Fruit fly (Drosophila melanogaster) whole organism, embryonic: ENCODE data around the gene CG46304.
A peak's percentile ranks its signal among the peaks of the same experiment; 100 is the strongest.

Experiments used
- Adf1 ChIP-seq: fragments of 200-800 bp; sonication (Bioruptor generic); IDR thresholded peaks from 2 replicates; pipeline ENCODE4 v1.3.6; 2022; ENCODE audit warnings: missing biosample characterization, missing genetic modification characterization
- C15 ChIP-seq: fragments of 200-800 bp; sonication (Bioruptor generic); IDR thresholded peaks from 3 replicates; pipeline ENCODE4 v1.3.6; 2022; ENCODE audit warnings: missing biosample characterization, missing genetic modification characterization
- CG10321 ChIP-seq: fragments of 200-800 bp; sonication (Bioruptor generic); IDR thresholded peaks from 2 replicates; pipeline ENCODE4 v1.3.6; 2022; ENCODE audit warnings: missing biosample characterization, missing genetic modification characterization
- CG14014 ChIP-seq: fragments of 200-800 bp; sonication (Bioruptor generic); IDR thresholded peaks from 2 replicates; pipeline ENCODE4 v1.3.6; 2022; ENCODE audit warnings: missing biosample characterization, missing genetic modification characterization
- CG14441 ChIP-seq: fragments of 200-800 bp; sonication (Bioruptor generic); IDR thresholded peaks from 2 replicates; pipeline ENCODE4 v1.3.6; 2022; ENCODE audit warnings: missing biosample characterization, missing genetic modification characterization
- CG16779 ChIP-seq: fragments of 200-800 bp; sonication (Bioruptor generic); IDR thresholded peaks from 2 replicates; pipeline ENCODE4 v1.3.6; 2022; ENCODE audit warnings: missing biosample characterization, missing genetic modification characterization
- CG16863 ChIP-seq: fragments of 200-800 bp; sonication (Bioruptor generic); optimal IDR thresholded peaks from 3 replicates; lab custom pipeline; 2016; ENCODE audit warnings: missing biosample characterization, missing genetic modification characterization
- CG2712 ChIP-seq: fragments of 200-800 bp; optimal IDR thresholded peaks from 3 replicates; lab custom pipeline; 2019; ENCODE audit warnings: missing biosample characterization, mild to moderate bottlenecking, missing genetic modification characterization, moderate library complexity
- CG30403 ChIP-seq: fragments of 200-800 bp; sonication (Bioruptor generic); optimal IDR thresholded peaks from 3 replicates; lab custom pipeline; 2016; ENCODE audit warnings: missing biosample characterization, missing genetic modification characterization
- CG31365 ChIP-seq: fragments of 200-800 bp; sonication (Bioruptor generic); optimal IDR thresholded peaks from 2 replicates; lab custom pipeline; 2018; ENCODE audit warnings: missing biosample characterization, mild to moderate bottlenecking, missing genetic modification characterization
- CG32772 ChIP-seq: fragments of 200-800 bp; sonication (Bioruptor generic); IDR thresholded peaks from 2 replicates; pipeline ENCODE4 v1.3.6; 2022; ENCODE audit warnings: missing biosample characterization, missing genetic modification characterization
- CG43689 ChIP-seq: fragments of 200-800 bp; sonication (Bioruptor generic); IDR thresholded peaks from 2 replicates; pipeline ENCODE4 v1.3.6; 2022; ENCODE audit warnings: missing biosample characterization, missing genetic modification characterization
- CG5180 ChIP-seq: fragments of 200-800 bp; sonication (Bioruptor generic); optimal IDR thresholded peaks from 3 replicates; lab custom pipeline; 2017; ENCODE audit warnings: missing biosample characterization, missing genetic modification characterization, mild to moderate bottlenecking, moderate library complexity, missing genetic modification reagents
- CG5245 ChIP-seq: fragments of 200-800 bp; sonication (Bioruptor generic); optimal IDR thresholded peaks from 3 replicates; lab custom pipeline; 2016; ENCODE audit warnings: missing biosample characterization, missing genetic modification characterization
- CG7928 ChIP-seq: fragments of 200-800 bp; sonication (Bioruptor generic); optimal IDR thresholded peaks from 2 replicates; lab custom pipeline; 2017; ENCODE audit warnings: missing biosample characterization, mild to moderate bottlenecking, missing genetic modification characterization
- CG8478 ChIP-seq: fragments of >200 bp; optimal IDR thresholded peaks from 2 replicates; lab custom pipeline; 2018
- CG8765 ChIP-seq: fragments of 200-800 bp; sonication (Bioruptor generic); IDR thresholded peaks from 2 replicates; pipeline ENCODE4 v1.3.6; 2022; ENCODE audit warnings: missing biosample characterization, missing genetic modification characterization
- CG9215 ChIP-seq: fragments of 200-800 bp; sonication (Bioruptor generic); IDR thresholded peaks from 2 replicates; pipeline ENCODE4 v1.3.6; 2022; ENCODE audit warnings: missing biosample characterization, missing genetic modification characterization
- CHES-1-like ChIP-seq: fragments of 200-800 bp; sonication (Bioruptor generic); optimal IDR thresholded peaks from 2 replicates; lab custom pipeline; 2016; ENCODE audit warnings: missing biosample characterization, missing genetic modification characterization
- Fer1 ChIP-seq: fragments of 200-800 bp; sonication (Bioruptor generic); optimal IDR thresholded peaks from 2 replicates; lab custom pipeline; 2017; ENCODE audit warnings: missing biosample characterization, mild to moderate bottlenecking, missing genetic modification characterization
- HmgD ChIP-seq: fragments of 200-800 bp; sonication (Bioruptor generic); optimal IDR thresholded peaks from 3 replicates; lab custom pipeline; 2016; ENCODE audit warnings: missing biosample characterization, missing genetic modification characterization
- HmgZ ChIP-seq: fragments of 200-800 bp; sonication (Bioruptor generic); optimal IDR thresholded peaks from 2 replicates; lab custom pipeline; 2018; ENCODE audit warnings: missing biosample characterization, mild to moderate bottlenecking, missing genetic modification characterization
- Max ChIP-seq: fragments of 200-800 bp; sonication (Bioruptor generic); optimal IDR thresholded peaks from 2 replicates; lab custom pipeline; 2016; ENCODE audit warnings: missing biosample characterization, mild to moderate bottlenecking, missing genetic modification characterization
- Pdp1 ChIP-seq, 2 experiments: fragments of 200-800 bp; sonication (Bioruptor generic); optimal IDR thresholded peaks; 3 replicates each; lab custom pipeline; 2016; ENCODE audit warnings: missing biosample characterization in 2 of 2, missing genetic modification characterization in 2 of 2, mild to moderate bottlenecking in 1 of 2, moderate library complexity in 1 of 2
- Scr ChIP-seq: fragments of 200-800 bp; sonication (Bioruptor generic); IDR thresholded peaks from 2 replicates; pipeline ENCODE4 v1.3.6; 2022; ENCODE audit warnings: missing biosample characterization, missing genetic modification characterization; ENCODE audit not compliant: partially characterized antibody
- Sry-β ChIP-seq: fragments of 200-800 bp; sonication (Bioruptor generic); optimal IDR thresholded peaks from 2 replicates; lab custom pipeline; 2018; ENCODE audit warnings: missing biosample characterization, mild to moderate bottlenecking, missing genetic modification characterization, moderate library complexity
- Usf ChIP-seq: fragments of 200-800 bp; sonication (Bioruptor generic); optimal IDR thresholded peaks from 2 replicates; lab custom pipeline; 2017; ENCODE audit warnings: missing genotype, missing biosample characterization, missing genetic modification characterization
- ap ChIP-seq: fragments of 200-800 bp; sonication (Bioruptor generic); IDR thresholded peaks from 2 replicates; pipeline ENCODE4 v1.3.6; 2022; ENCODE audit warnings: missing biosample characterization, missing genetic modification characterization
- ase ChIP-seq: fragments of 200-800 bp; sonication (Bioruptor generic); IDR thresholded peaks from 3 replicates; pipeline ENCODE4 v1.3.6; 2022; ENCODE audit warnings: missing biosample characterization, missing genetic modification characterization
- caup ChIP-seq: fragments of 200-800 bp; sonication (Bioruptor generic); optimal IDR thresholded peaks from 3 replicates; lab custom pipeline; 2017; ENCODE audit warnings: missing biosample characterization, mild to moderate bottlenecking, missing genetic modification characterization, moderate library complexity; ENCODE audit not compliant: severe bottlenecking
- crp ChIP-seq, 2 experiments: fragments of 200-800 bp; sonication (Bioruptor generic); optimal IDR thresholded peaks; 2 replicates in 1 of 2; 3 replicates in 1 of 2; lab custom pipeline; 2017; ENCODE audit warnings: missing biosample characterization in 2 of 2, missing genetic modification characterization in 2 of 2, mild to moderate bottlenecking in 1 of 2, moderate library complexity in 1 of 2
- dm ChIP-seq: fragments of 200-800 bp; sonication (Bioruptor generic); optimal IDR thresholded peaks from 3 replicates; lab custom pipeline; 2016; ENCODE audit warnings: missing biosample characterization, missing genetic modification characterization
- dpn ChIP-seq, 2 experiments: fragments of 200-800 bp; sonication (Bioruptor generic); optimal IDR thresholded peaks; 3 replicates each; lab custom pipeline; 2016; ENCODE audit warnings: missing biosample characterization in 2 of 2, missing genetic modification characterization in 2 of 2
- fd64A ChIP-seq: fragments of 200-800 bp; sonication (Bioruptor generic); optimal IDR thresholded peaks from 3 replicates; lab custom pipeline; 2018; ENCODE audit warnings: missing biosample characterization, mild to moderate bottlenecking, missing genetic modification characterization
- gce ChIP-seq: fragments of 200-800 bp; sonication (Bioruptor generic); IDR thresholded peaks from 3 replicates; pipeline ENCODE4 v1.3.6; 2022; ENCODE audit warnings: missing biosample characterization, missing genetic modification characterization
- insv ChIP-seq, 2 experiments: fragments of 200-800 bp; sonication (Bioruptor generic); optimal IDR thresholded peaks; 3 replicates each; lab custom pipeline; 2016 to 2018; ENCODE audit warnings: missing biosample characterization in 2 of 2, missing genetic modification characterization in 2 of 2
- jumu ChIP-seq: fragments of 200-800 bp; sonication (Bioruptor generic); optimal IDR thresholded peaks from 3 replicates; lab custom pipeline; 2016; ENCODE audit warnings: missing biosample characterization, missing genetic modification characterization
- klu ChIP-seq: fragments of 200-800 bp; sonication (Bioruptor generic); IDR thresholded peaks from 2 replicates; pipeline ENCODE4 v1.3.6; 2022; ENCODE audit warnings: missing biosample characterization, missing genetic modification characterization
- nmo ChIP-seq: fragments of 200-800 bp; sonication (Bioruptor generic); optimal IDR thresholded peaks from 2 replicates; lab custom pipeline; 2018; ENCODE audit warnings: missing biosample characterization, mild to moderate bottlenecking, missing genetic modification characterization, moderate library complexity
- otp ChIP-seq: fragments of 200-800 bp; sonication (Bioruptor generic); IDR thresholded peaks from 3 replicates; pipeline ENCODE4, ENCODE4 v1.3.6; 2022; ENCODE audit warnings: missing biosample characterization, missing genetic modification characterization
- pb ChIP-seq: fragments of 200-800 bp; sonication (Bioruptor generic); optimal IDR thresholded peaks from 3 replicates; lab custom pipeline; 2016; ENCODE audit warnings: missing biosample characterization, missing genetic modification characterization
- phol ChIP-seq: fragments of 200-800 bp; sonication (Bioruptor generic); optimal IDR thresholded peaks from 3 replicates; lab custom pipeline; 2018; ENCODE audit warnings: missing biosample characterization, mild to moderate bottlenecking, missing genetic modification characterization, moderate library complexity
- pnt ChIP-seq: fragments of 200-800 bp; sonication (Bioruptor generic); optimal IDR thresholded peaks from 3 replicates; lab custom pipeline; 2016; ENCODE audit warnings: missing biosample characterization, missing genetic modification characterization
- run ChIP-seq: fragments of 200-800 bp; sonication (Bioruptor generic); optimal IDR thresholded peaks from 3 replicates; lab custom pipeline; 2018; ENCODE audit warnings: missing biosample characterization, mild to moderate bottlenecking, missing genetic modification characterization
- sens-2 ChIP-seq: fragments of 200-800 bp; sonication (Bioruptor generic); IDR thresholded peaks from 2 replicates; pipeline ENCODE4 v1.3.6; 2022; ENCODE audit warnings: missing biosample characterization, missing genetic modification characterization
- sqz ChIP-seq: fragments of 200-800 bp; sonication (Bioruptor generic); optimal IDR thresholded peaks from 3 replicates; lab custom pipeline; 2018; ENCODE audit warnings: missing biosample characterization, mild to moderate bottlenecking, missing genetic modification characterization
- tap ChIP-seq: fragments of 200-800 bp; optimal IDR thresholded peaks from 3 replicates; lab custom pipeline; 2019; ENCODE audit warnings: missing biosample characterization, mild to moderate bottlenecking, missing genetic modification characterization, moderate library complexity
- wor ChIP-seq: fragments of 200-800 bp; sonication (Bioruptor generic); IDR thresholded peaks from 2 replicates; pipeline ENCODE4 v1.3.6; 2022; ENCODE audit warnings: missing biosample characterization, missing genetic modification characterization
- yki ChIP-seq: fragments of >200 bp; optimal IDR thresholded peaks from 3 replicates; lab custom pipeline; 2018
- z ChIP-seq: fragments of 200-800 bp; sonication (Bioruptor generic); IDR thresholded peaks from 3 replicates; pipeline ENCODE4 v1.3.6; 2022; ENCODE audit warnings: missing biosample characterization, missing genetic modification characterization
- zfh2 ChIP-seq: fragments of 200-800 bp; sonication (Bioruptor generic); optimal IDR thresholded peaks from 2 replicates; lab custom pipeline; 2016; ENCODE audit warnings: missing biosample characterization, missing genetic modification characterization

The CG46304 gene

dm6 chr2L:18944175-18945012 lies 1.7 kb upstream of the CG46304 start (continued):
- no peak for TF ChIP-seq CG32772 (GFP tag; lab: Robert Waterston, UW)
- no peak for TF ChIP-seq CG10321 (GFP tag; lab: Robert Waterston, UW)
- no peak for TF ChIP-seq klu (GFP tag; lab: Robert Waterston, UW)
- TF ChIP-seq CG14014 (GFP tag; lab: Robert Waterston, UW): no peak
- TF ChIP-seq C15: no peak
- TF ChIP-seq Adf1 (GFP tag; lab: Robert Waterston, UW): no peak
- no peak for TF ChIP-seq ase (GFP tag; lab: Robert Waterston, UW)
- TF ChIP-seq CG7928 (GFP tag; lab: Kevin White, UChicago): no peak
- TF ChIP-seq otp: no peak
- TF ChIP-seq CG5180 (GFP tag; lab: Kevin White, UChicago): peak; percentile 67
- no peak for TF ChIP-seq Scr (GFP tag; lab: Robert Waterston, UW)
- no peak for TF ChIP-seq phol (tag; lab: Kevin White, UChicago)
- TF ChIP-seq sqz: peak; percentile 40
- TF ChIP-seq CG31365 (tag; lab: Kevin White, UChicago): peak; percentile 33
- no peak for TF ChIP-seq CG16779 (GFP tag; lab: Robert Waterston, UW)
- TF ChIP-seq fd64A (GFP tag; lab: Kevin White, UChicago): peak; percentile 43
- no peak for TF ChIP-seq CG16863
- peak in 1 of 2 experiments; percentile 75 for TF ChIP-seq insv (GFP tag; optimal IDR thresholded peaks at IDR 0.05; lab: Kevin White, UChicago)
- no peak for TF ChIP-seq tap (tag; lab: Kevin White, UChicago)
- TF ChIP-seq CG14441 (GFP tag; lab: Robert Waterston, UW): no peak
- no peak for TF ChIP-seq HmgZ (tag; lab: Kevin White, UChicago)
- TF ChIP-seq CG2712 (tag; lab: Kevin White, UChicago): peak; percentile 0
- TF ChIP-seq CG5245: no peak
- TF ChIP-seq dm (GFP tag; lab: Kevin White, UChicago): peak; percentile 5
- no peak for TF ChIP-seq jumu (GFP tag; lab: Kevin White, UChicago)
- TF ChIP-seq sens-2: no peak
- TF ChIP-seq pb (GFP tag; lab: Kevin White, UChicago): no peak
- peak; percentile 48 for TF ChIP-seq Fer1
- no peak for TF ChIP-seq CG30403 (GFP tag; lab: Kevin White, UChicago)
- no peak for TF ChIP-seq CHES-1-like
- no peak for TF ChIP-seq crp (GFP tag; optimal IDR thresholded peaks at IDR 0.05; lab: Kevin White, UChicago)
- no peak for TF ChIP-seq wor (GFP tag; lab: Robert Waterston, UW)
- TF ChIP-seq yki: no peak
- TF ChIP-seq ap: no peak
- TF ChIP-seq run (tag; lab: Kevin White, UChicago): peak; percentile 39
- no peak for TF ChIP-seq CG8765
- peak; percentile 0 for TF ChIP-seq nmo
- peak; percentile 77 for TF ChIP-seq HmgD (GFP tag; lab: Kevin White, UChicago)
- no peak for TF ChIP-seq CG43689 (GFP tag; lab: Robert Waterston, UW)
- peak; percentile 21 for TF ChIP-seq caup (GFP tag; lab: Kevin White, UChicago)
- TF ChIP-seq CG9215 (GFP tag; lab: Robert Waterston, UW): no peak
- TF ChIP-seq pnt (GFP tag; lab: Kevin White, UChicago): no peak
- TF ChIP-seq z (GFP tag; lab: Robert Waterston, UW): no peak
- TF ChIP-seq Max (GFP tag; lab: Kevin White, UChicago): no peak
- no peak for TF ChIP-seq dpn (GFP tag; optimal IDR thresholded peaks at IDR 0.05; lab: Kevin White, UChicago)
- no peak for TF ChIP-seq gce
- TF ChIP-seq Sry-β: no peak
- no peak for TF ChIP-seq zfh2 (GFP tag; lab: Kevin White, UChicago)
- peak in 1 of 2 experiments; percentile 8 for TF ChIP-seq Pdp1 (GFP tag; optimal IDR thresholded peaks at IDR 0.05; lab: Kevin White, UChicago)
- TF ChIP-seq CG8478: no peak
- no peak for TF ChIP-seq Usf (GFP tag; lab: Kevin White, UChicago)
